Fruit fly (Drosophila melanogaster): ENCODE results near the gene Vps2.

The Vps2 gene

DNA sequence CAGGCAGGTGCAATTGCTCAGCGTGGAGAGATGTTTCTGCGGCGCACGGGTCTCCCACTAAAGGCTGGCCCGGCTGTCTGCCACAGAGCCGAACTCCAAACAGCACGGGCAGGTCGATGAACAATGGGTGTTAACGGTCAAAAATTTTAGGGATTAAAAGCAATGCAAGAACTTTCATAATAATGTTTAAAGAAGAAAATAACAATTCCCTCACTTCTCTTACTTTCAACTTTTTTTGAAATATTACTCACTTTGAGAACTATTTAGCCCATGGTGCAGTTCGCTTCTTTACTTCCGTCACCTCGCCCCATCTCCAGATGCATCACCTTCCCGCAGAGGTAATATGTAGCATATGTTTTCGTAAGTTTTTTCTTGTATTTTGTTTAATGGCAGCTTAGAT, 19.9 kb downstream of the Vps2 start:
- TF ChIP-seq CG17801 (GFP tag; optimal IDR thresholded peaks at IDR 0.05; ENCODE audit: partially characterized antibody), result no peak

dm6 chr3R:26075252-26075651, 22.6 kb downstream of the Vps2 start:
- TF ChIP-seq CG17801 (GFP tag; optimal IDR thresholded peaks at IDR 0.05; ENCODE audit: partially characterized antibody), result no peak

- TF ChIP-seq CG17801 (GFP tag; optimal IDR thresholded peaks at IDR 0.05; ENCODE audit: partially characterized antibody), result no peak
Observed at dm6 chr3R:26081380-26081991, 28.9 kb downstream of the Vps2 start.

- no peak for TF ChIP-seq CG17801 (GFP tag; optimal IDR thresholded peaks at IDR 0.05; ENCODE audit: partially characterized antibody)
Observed at dm6 chr3R:26095551-26095950, 42.9 kb downstream of the Vps2 start.

dm6 chr3R:26096192-26096591, 43.6 kb downstream of the Vps2 start:
- TF ChIP-seq CG17801 (GFP tag; optimal IDR thresholded peaks at IDR 0.05; ENCODE audit: partially characterized antibody), result no peak

- TF ChIP-seq CG17801 (GFP tag; optimal IDR thresholded peaks at IDR 0.05; ENCODE audit: partially characterized antibody), result no peak
Observed at dm6 chr3R:26098502-26099210, 46.0 kb downstream of the Vps2 start, which contains the start of gene dysf. Gene dysf (minus strand): TSS chr3R:26098711.

- no peak for TF ChIP-seq CG17801 (GFP tag; optimal IDR thresholded peaks at IDR 0.05; ENCODE audit: partially characterized antibody)
Observed at dm6 chr3R:26099238-26099637, 46.6 kb downstream of the Vps2 start.

- no peak for TF ChIP-seq CG17801 (GFP tag; optimal IDR thresholded peaks at IDR 0.05; ENCODE audit: partially characterized antibody)
Observed at dm6 chr3R:26103440-26103839, 50.8 kb downstream of the Vps2 start.
